Fruit fly (Drosophila melanogaster) whole organism, embryonic: ENCODE results near the gene Or22c.
A peak's percentile ranks its signal among the peaks of the same experiment; 100 is the strongest.

Experiments used
- Atf6 ChIP-seq: fragments of 200-800 bp; sonication (Bioruptor generic); IDR thresholded peaks from 2 replicates; pipeline ENCODE4 v1.3.6; 2022; ENCODE audit warnings: missing biosample characterization, missing genetic modification characterization
- B-H1 ChIP-seq: fragments of 200-800 bp; sonication (Bioruptor generic); IDR thresholded peaks from 3 replicates; pipeline ENCODE4 v1.3.6; 2022; ENCODE audit warnings: missing biosample characterization, missing genetic modification characterization
- B-H2 ChIP-seq: fragments of 200-800 bp; sonication (Bioruptor generic); optimal IDR thresholded peaks from 2 replicates; lab custom pipeline; 2018; ENCODE audit warnings: missing biosample characterization, mild to moderate bottlenecking, missing genetic modification characterization
- BtbVII ChIP-seq: fragments of 200-800 bp; sonication (Bioruptor generic); optimal IDR thresholded peaks from 3 replicates; lab custom pipeline; 2017; ENCODE audit warnings: missing biosample characterization, mild to moderate bottlenecking, missing genetic modification characterization
- Bteb2 ChIP-seq: fragments of 200-800 bp; sonication (Bioruptor generic); optimal IDR thresholded peaks from 2 replicates; lab custom pipeline; 2016; ENCODE audit warnings: missing biosample characterization, missing genetic modification characterization
- CG10543 ChIP-seq: fragments of 200-800 bp; sonication (Bioruptor generic); optimal IDR thresholded peaks from 3 replicates; lab custom pipeline; 2017; ENCODE audit warnings: missing biosample characterization, mild to moderate bottlenecking, missing genetic modification characterization, moderate library complexity
- CG11093 ChIP-seq: fragments of 200-800 bp; sonication (Bioruptor generic); IDR thresholded peaks from 3 replicates; pipeline ENCODE4 v1.3.6; 2022; ENCODE audit warnings: missing biosample characterization, missing genetic modification characterization
- CG12659 ChIP-seq: fragments of 200-800 bp; sonication (Bioruptor generic); optimal IDR thresholded peaks from 3 replicates; lab custom pipeline; 2017; ENCODE audit warnings: mild to moderate bottlenecking, missing biosample characterization, missing genetic modification reagents, missing genetic modification characterization
- CG12942 ChIP-seq: fragments of 200-800 bp; sonication (Bioruptor generic); optimal IDR thresholded peaks from 3 replicates; lab custom pipeline; 2016; ENCODE audit warnings: missing biosample characterization, missing genetic modification characterization
- CG15479 ChIP-seq: fragments of 200-800 bp; sonication (Bioruptor generic); optimal IDR thresholded peaks from 3 replicates; lab custom pipeline; 2019; ENCODE audit warnings: missing biosample characterization, mild to moderate bottlenecking, missing genetic modification characterization, moderate library complexity
- CG17912 ChIP-seq: fragments of 200-800 bp; sonication (Bioruptor generic); optimal IDR thresholded peaks from 2 replicates; lab custom pipeline; 2018; ENCODE audit warnings: missing biosample characterization, mild to moderate bottlenecking, missing genetic modification characterization
- CG1792 ChIP-seq: fragments of 200-800 bp; sonication (Bioruptor generic); optimal IDR thresholded peaks from 2 replicates; lab custom pipeline; 2016; ENCODE audit warnings: missing biosample characterization, missing genetic modification characterization
- CG2202 ChIP-seq: fragments of 200-800 bp; sonication (Bioruptor generic); optimal IDR thresholded peaks from 2 replicates; lab custom pipeline; 2018; ENCODE audit warnings: missing biosample characterization, mild to moderate bottlenecking, missing genetic modification characterization
- CG31441 ChIP-seq: fragments of 200-800 bp; sonication (Bioruptor generic); IDR thresholded peaks from 2 replicates; pipeline ENCODE4 v1.3.6; 2022; ENCODE audit warnings: missing biosample characterization, missing genetic modification characterization
- CG33557 ChIP-seq: fragments of 200-800 bp; sonication (Bioruptor generic); optimal IDR thresholded peaks from 2 replicates; lab custom pipeline; 2019; ENCODE audit warnings: missing biosample characterization, mild to moderate bottlenecking, missing genetic modification characterization, moderate library complexity
- CG3726 ChIP-seq: fragments of 200-800 bp; sonication (Bioruptor generic); IDR thresholded peaks from 3 replicates; pipeline ENCODE4, ENCODE4 v1.3.6; 2022; ENCODE audit warnings: missing biosample characterization, missing genetic modification characterization
- CG3995 ChIP-seq: fragments of 200-800 bp; sonication (Bioruptor generic); optimal IDR thresholded peaks from 3 replicates; lab custom pipeline; 2016; ENCODE audit warnings: missing biosample characterization, missing genetic modification characterization
- CG4854 ChIP-seq: fragments of 200-800 bp; sonication (Bioruptor generic); optimal IDR thresholded peaks from 2 replicates; lab custom pipeline; 2016; ENCODE audit warnings: missing biosample characterization, missing genetic modification characterization, inconsistent platforms
- CG6689 ChIP-seq: fragments of 200-800 bp; sonication (Bioruptor generic); IDR thresholded peaks from 2 replicates; pipeline ENCODE4 v1.3.6; 2022; ENCODE audit warnings: missing biosample characterization, missing genetic modification characterization
- CG7786 ChIP-seq: fragments of 200-800 bp; sonication (Bioruptor generic); optimal IDR thresholded peaks from 2 replicates; lab custom pipeline; 2016; ENCODE audit warnings: missing biosample characterization, missing genetic modification characterization
- CG9817 ChIP-seq: fragments of 200-800 bp; sonication (Bioruptor generic); optimal IDR thresholded peaks from 2 replicates; lab custom pipeline; 2018; ENCODE audit warnings: missing biosample characterization, mild to moderate bottlenecking, missing genetic modification characterization, moderate library complexity
- CkIIα-i1 ChIP-seq: fragments of 200-800 bp; sonication (Bioruptor generic); IDR thresholded peaks from 2 replicates; pipeline ENCODE4 v1.3.6; 2022; ENCODE audit warnings: missing biosample characterization, missing genetic modification characterization
- CoRest ChIP-seq: fragments of 200-800 bp; sonication (Bioruptor generic); optimal IDR thresholded peaks from 3 replicates; lab custom pipeline; 2018; ENCODE audit warnings: missing biosample characterization, mild to moderate bottlenecking, missing genetic modification characterization, moderate library complexity
- Dfd ChIP-seq, 2 experiments: fragments of >200 bp; optimal IDR thresholded peaks; 2 replicates each; lab custom pipeline; 2017; ENCODE audit warnings: missing biosample characterization in 2 of 2, missing genetic modification characterization in 2 of 2
- Fer3 ChIP-seq: fragments of 200-800 bp; sonication (Bioruptor generic); optimal IDR thresholded peaks from 2 replicates; lab custom pipeline; 2018; ENCODE audit warnings: missing biosample characterization, mild to moderate bottlenecking, missing genetic modification characterization, moderate library complexity
- Gsc ChIP-seq: fragments of 200-800 bp; sonication (Bioruptor generic); IDR thresholded peaks from 2 replicates; pipeline ENCODE4 v1.3.6; 2022; ENCODE audit warnings: missing biosample characterization, missing genetic modification characterization
- HHEX ChIP-seq: fragments of 200-800 bp; sonication (Bioruptor generic); optimal IDR thresholded peaks from 3 replicates; lab custom pipeline; 2017; ENCODE audit warnings: missing biosample characterization, mild to moderate bottlenecking, missing genetic modification characterization, missing genetic modification reagents
- Myb ChIP-seq: fragments of 200-800 bp; sonication (Bioruptor generic); optimal IDR thresholded peaks from 2 replicates; lab custom pipeline; 2016; ENCODE audit warnings: missing biosample characterization, missing genetic modification characterization
- NFAT ChIP-seq: fragments of 200-800 bp; sonication (Bioruptor generic); IDR thresholded peaks from 2 replicates; pipeline ENCODE4 v1.3.6; 2022; ENCODE audit warnings: missing biosample characterization, missing genetic modification characterization
- TFAM ChIP-seq: fragments of 200-800 bp; sonication (Bioruptor generic); optimal IDR thresholded peaks from 2 replicates; lab custom pipeline; 2017; ENCODE audit warnings: missing biosample characterization, missing genetic modification characterization, inconsistent platforms
- ac ChIP-seq: fragments of 200-800 bp; sonication (Bioruptor generic); optimal IDR thresholded peaks from 3 replicates; lab custom pipeline; 2017; ENCODE audit warnings: missing biosample characterization, mild to moderate bottlenecking, missing genetic modification characterization
- ato ChIP-seq: fragments of 200-800 bp; sonication (Bioruptor generic); IDR thresholded peaks from 2 replicates; pipeline ENCODE4 v1.3.6; 2022; ENCODE audit warnings: missing biosample characterization, missing genetic modification characterization; ENCODE audit not compliant: partially characterized antibody
- az2 ChIP-seq: fragments of 200-800 bp; sonication (Bioruptor generic); optimal IDR thresholded peaks from 3 replicates; lab custom pipeline; 2016; ENCODE audit warnings: missing biosample characterization, missing genetic modification characterization
- crp ChIP-seq, 2 experiments: fragments of 200-800 bp; sonication (Bioruptor generic); optimal IDR thresholded peaks; 2 replicates in 1 of 2; 3 replicates in 1 of 2; lab custom pipeline; 2017; ENCODE audit warnings: missing biosample characterization in 2 of 2, missing genetic modification characterization in 2 of 2, mild to moderate bottlenecking in 1 of 2, moderate library complexity in 1 of 2
- cwo ChIP-seq: fragments of 200-800 bp; sonication (Bioruptor generic); optimal IDR thresholded peaks from 3 replicates; lab custom pipeline; 2017; ENCODE audit warnings: missing biosample characterization, missing genetic modification characterization, mild to moderate bottlenecking, moderate library complexity, missing genetic modification reagents
- en ChIP-seq: fragments of 200-800 bp; sonication (Bioruptor generic); optimal IDR thresholded peaks from 2 replicates; lab custom pipeline; 2016; ENCODE audit warnings: missing biosample characterization, missing genetic modification characterization
- exex ChIP-seq: fragments of 200-800 bp; sonication (Bioruptor generic); optimal IDR thresholded peaks from 4 replicates; lab custom pipeline; 2018; ENCODE audit warnings: missing biosample characterization, mild to moderate bottlenecking, missing genetic modification characterization, moderate library complexity
- fd102C ChIP-seq: fragments of 200-800 bp; sonication (Bioruptor generic); optimal IDR thresholded peaks from 2 replicates; lab custom pipeline; 2018; ENCODE audit warnings: missing biosample characterization, mild to moderate bottlenecking, missing genetic modification characterization, moderate library complexity
- jigr1 ChIP-seq: fragments of 200-800 bp; sonication (Bioruptor generic); IDR thresholded peaks from 3 replicates; pipeline ENCODE4 v1.3.6; 2022; ENCODE audit warnings: missing biosample characterization, missing genetic modification characterization
- odd ChIP-seq: fragments of 200-800 bp; sonication (Bioruptor generic); optimal IDR thresholded peaks from 2 replicates; lab custom pipeline; 2017; ENCODE audit warnings: missing biosample characterization, mild to moderate bottlenecking, missing genetic modification characterization
- phol ChIP-seq: fragments of 200-800 bp; sonication (Bioruptor generic); optimal IDR thresholded peaks from 3 replicates; lab custom pipeline; 2018; ENCODE audit warnings: missing biosample characterization, mild to moderate bottlenecking, missing genetic modification characterization, moderate library complexity
- pnt ChIP-seq: fragments of 200-800 bp; sonication (Bioruptor generic); optimal IDR thresholded peaks from 3 replicates; lab custom pipeline; 2016; ENCODE audit warnings: missing biosample characterization, missing genetic modification characterization
- schlank ChIP-seq: fragments of 200-800 bp; sonication (Bioruptor generic); optimal IDR thresholded peaks from 2 replicates; lab custom pipeline; 2018; ENCODE audit warnings: missing biosample characterization, mild to moderate bottlenecking, missing genetic modification characterization
- seq ChIP-seq: fragments of 200-800 bp; sonication (Bioruptor generic); IDR thresholded peaks from 2 replicates; pipeline ENCODE4 v1.3.6; 2022; ENCODE audit warnings: missing biosample characterization, missing genetic modification characterization
- tio ChIP-seq: fragments of 200-800 bp; sonication (Bioruptor generic); optimal IDR thresholded peaks from 2 replicates; lab custom pipeline; 2017; ENCODE audit warnings: missing biosample characterization, missing genetic modification characterization, inconsistent platforms
- tna ChIP-seq: fragments of 200-800 bp; sonication (Bioruptor generic); IDR thresholded peaks from 2 replicates; pipeline ENCODE4 v1.3.6; 2022; ENCODE audit warnings: missing biosample characterization, missing genetic modification characterization; ENCODE audit not compliant: partially characterized antibody
- wor ChIP-seq: fragments of 200-800 bp; sonication (Bioruptor generic); IDR thresholded peaks from 2 replicates; pipeline ENCODE4 v1.3.6; 2022; ENCODE audit warnings: missing biosample characterization, missing genetic modification characterization

Or22c gene

DNA sequence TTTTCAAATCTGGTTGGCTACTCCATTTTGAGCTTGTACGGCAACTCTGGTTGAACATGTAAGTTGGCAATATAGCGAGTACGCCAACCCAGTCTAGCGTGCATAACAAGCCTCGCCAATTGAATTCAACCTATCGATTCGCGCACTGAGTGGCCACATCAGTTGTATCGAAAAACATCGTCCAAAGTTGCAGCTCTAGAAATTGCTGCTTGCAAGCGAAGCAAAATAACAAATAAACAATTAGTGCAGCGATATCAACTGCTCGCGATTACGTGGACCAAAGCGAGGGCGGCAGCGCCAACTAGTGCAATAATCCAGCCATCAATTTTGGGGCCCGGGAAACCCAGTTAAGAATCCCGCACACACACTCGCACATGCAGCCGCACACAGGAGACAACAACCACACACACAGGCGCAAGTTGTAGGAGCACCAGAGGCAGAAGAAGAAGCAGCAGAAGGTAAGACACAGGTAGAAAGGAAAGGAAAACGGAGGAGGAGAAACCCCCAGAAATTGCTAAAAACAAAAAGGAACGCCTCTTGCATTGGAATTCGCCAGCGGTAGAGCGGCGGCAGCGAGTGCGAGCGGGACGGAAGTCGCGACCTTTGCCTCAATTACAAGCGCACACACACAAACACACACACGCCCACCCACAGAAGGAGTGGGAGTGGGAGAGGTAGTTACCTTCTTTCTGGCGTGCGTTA is 16.7 kb upstream of the Or22c start (continued):
- no peak for TF ChIP-seq B-H1 (GFP tag; lab: Robert Waterston, UW)
- TF ChIP-seq CG17912 (GFP tag; lab: Kevin White, UChicago): no peak
- TF ChIP-seq, all 482 proteins: peak for 172

DNA sequence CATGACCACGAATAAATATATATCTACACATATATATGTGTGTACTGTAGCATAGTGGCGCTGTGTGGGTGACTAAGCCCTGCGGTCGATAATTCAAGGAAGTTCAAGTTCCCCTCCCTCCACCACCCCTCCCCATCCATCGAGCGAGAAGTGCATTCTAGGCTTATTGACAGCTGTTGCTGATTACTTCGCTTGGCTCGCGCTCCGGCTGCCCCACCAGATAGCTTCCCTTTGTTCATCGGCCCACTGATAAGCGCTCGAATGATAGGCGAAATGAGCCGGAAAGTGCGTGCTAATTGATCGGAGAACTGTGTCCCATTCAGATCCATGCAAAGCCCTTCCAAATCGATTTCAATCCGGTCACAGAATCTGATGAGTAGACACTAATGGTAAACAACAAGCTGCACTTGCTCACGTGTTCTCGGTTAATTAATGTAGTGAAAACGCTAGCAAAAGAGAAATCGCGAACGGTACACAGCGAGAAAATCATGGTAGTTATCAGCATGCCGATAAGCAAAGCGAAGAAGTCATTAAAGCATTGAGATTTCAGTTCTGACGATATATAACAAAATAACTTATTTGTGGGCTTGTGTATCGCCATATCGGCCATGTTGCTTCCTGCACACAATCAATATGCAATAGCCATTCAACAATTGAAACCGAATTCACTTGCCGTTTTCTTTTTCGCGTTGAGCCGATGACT is 16.0 kb upstream of the Or22c start:
- TF ChIP-seq NFAT: no peak
- no peak for TF ChIP-seq CkIIα-i1 (GFP tag; lab: Robert Waterston, UW)
- no peak for TF ChIP-seq CG33557
- TF ChIP-seq BtbVII (GFP tag; lab: Kevin White, UChicago): no peak
- no peak for TF ChIP-seq CG10543
- no peak for TF ChIP-seq Gsc (GFP tag; lab: Robert Waterston, UW)
- TF ChIP-seq B-H2: no peak
- TF ChIP-seq crp (GFP tag; optimal IDR thresholded peaks at IDR 0.05; lab: Kevin White, UChicago): no peak
- TF ChIP-seq CG3995 (GFP tag; lab: Kevin White, UChicago): peak; percentile 12
- no peak for TF ChIP-seq CG3726
- peak; percentile 41 for TF ChIP-seq CG15479 (GFP tag; lab: Kevin White, UChicago)
- no peak for TF ChIP-seq CG9817
- TF ChIP-seq TFAM (GFP tag; lab: Kevin White, UChicago): no peak
- no peak for TF ChIP-seq odd (GFP tag; lab: Kevin White, UChicago)
- TF ChIP-seq exex (tag; lab: Kevin White, UChicago): peak; percentile 73
- no peak for TF ChIP-seq Myb (GFP tag; lab: Kevin White, UChicago)
- TF ChIP-seq CG12659 (GFP tag; lab: Kevin White, UChicago): no peak
- TF ChIP-seq Bteb2 (GFP tag; lab: Kevin White, UChicago): no peak
- no peak for TF ChIP-seq CG7786 (GFP tag; lab: Kevin White, UChicago)
- no peak for TF ChIP-seq az2 (GFP tag; lab: Kevin White, UChicago)
- no peak for TF ChIP-seq tna (GFP tag; lab: Robert Waterston, UW)
- TF ChIP-seq seq: 0 out of 2 replicates have a peak, but pooled peaks have one; percentile 42
- TF ChIP-seq CoRest: no peak
- TF ChIP-seq cwo (GFP tag; lab: Kevin White, UChicago): peak; percentile 25
- no peak for TF ChIP-seq schlank
- no peak for TF ChIP-seq ac (GFP tag; lab: Kevin White, UChicago)
- peak; percentile 41 for TF ChIP-seq CG1792 (GFP tag; lab: Kevin White, UChicago)
- no peak for TF ChIP-seq CG12942
- TF ChIP-seq fd102C: no peak
- no peak for TF ChIP-seq Fer3 (tag; lab: Kevin White, UChicago)
- no peak for TF ChIP-seq tio
- TF ChIP-seq jigr1 (GFP tag; lab: Robert Waterston, UW): no peak
- TF ChIP-seq CG31441 (GFP tag; lab: Robert Waterston, UW): no peak
- no peak for TF ChIP-seq ato
- TF ChIP-seq pnt: peak; percentile 2
- TF ChIP-seq CG6689 (GFP tag; lab: Robert Waterston, UW): no peak
- TF ChIP-seq CG4854 (GFP tag; lab: Kevin White, UChicago): no peak
- TF ChIP-seq en (GFP tag; lab: Kevin White, UChicago): no peak
- TF ChIP-seq CG11093 (GFP tag; lab: Robert Waterston, UW): no peak
- TF ChIP-seq Atf6: no peak
- no peak for TF ChIP-seq wor
- TF ChIP-seq CG2202 (tag; lab: Kevin White, UChicago): no peak
- no peak for TF ChIP-seq HHEX (GFP tag; lab: Kevin White, UChicago)
- TF ChIP-seq phol (tag; lab: Kevin White, UChicago): peak; percentile 13
- TF ChIP-seq Dfd (GFP tag; optimal IDR thresholded peaks at IDR 0.05; lab: Kevin White, UChicago): no peak
